Worm (Caenorhabditis elegans): ENCODE results near the gene twk-36.

ce11 chrV:17739801-17740200, 7.1 kb downstream of the twk-36 start, which contains the start of gene cutl-4:
- TF ChIP-seq Y95B8A.8 (GFP tag; IDR thresholded peaks at IDR 0.05), result no peak
- TF ChIP-seq egl-18 (GFP tag; IDR thresholded peaks at IDR 0.05), result no peak
- TF ChIP-seq attf-6 (GFP tag; IDR thresholded peaks at IDR 0.05), result no peak
- TF ChIP-seq nfya-1 (tag; optimal IDR thresholded peaks at IDR 0.05; ENCODE audit: borderline replicate concordance, insufficient read depth), result no peak
- no peak for TF ChIP-seq ama-1 (optimal IDR thresholded peaks at IDR 0.05)
- no peak for TF ChIP-seq ama-1 (GFP tag; optimal IDR thresholded peaks at IDR 0.05)
- TF ChIP-seq snpc-4 (GFP tag; optimal IDR thresholded peaks at IDR 0.05), result no peak
- no peak for TF ChIP-seq snpc-4 (tag; optimal IDR thresholded peaks at IDR 0.05)
- TF ChIP-seq sea-2 (GFP tag; IDR thresholded peaks at IDR 0.05), result no peak
- TF ChIP-seq him-1 (tag; optimal IDR thresholded peaks at IDR 0.05), result no peak
- no peak for TF ChIP-seq efl-1 (GFP tag; optimal IDR thresholded peaks at IDR 0.05)
- TF ChIP-seq nhr-120 (GFP tag; IDR thresholded peaks at IDR 0.05), result no peak
- TF ChIP-seq snpc-3.4 (tag; optimal IDR thresholded peaks at IDR 0.05), result no peak

All from whole organism, young adult.